Fruit fly (Drosophila melanogaster): Measurements from ENCODE around the gene CG16989.

- TF ChIP-seq pan (optimal IDR thresholded peaks at IDR 0.05) (no peak), psq (GFP tag; optimal IDR thresholded peaks at IDR 0.05) (no peak), br (GFP tag; optimal IDR thresholded peaks at IDR 0.05) (no peak), Rel (GFP tag; optimal IDR thresholded peaks at IDR 0.05) (no peak), Rel (tag; optimal IDR thresholded peaks at IDR 0.05) (no peak), Hr78 (GFP tag; optimal IDR thresholded peaks at IDR 0.05) (no peak), Mio (GFP tag; optimal IDR thresholded peaks at IDR 0.05) (no peak), OdsH (GFP tag; optimal IDR thresholded peaks at IDR 0.05) (no peak), Dfd (GFP tag; optimal IDR thresholded peaks at IDR 0.05) (no peak), h (GFP tag; optimal IDR thresholded peaks at IDR 0.05) (no peak)
These were observed 13.0 kb downstream of the CG16989 start, which contains the start of gene Sec22 for dm6 chrX:805907-806306.

All from whole organism, wandering third instar larva.